Fruit fly (Drosophila melanogaster) whole organism, embryonic: Measurements from ENCODE around the gene CG5618.

Source experiments
- Bdp1 ChIP-seq: fragments of 200-800 bp; sonication (Bioruptor generic); optimal IDR thresholded peaks from 3 replicates; lab custom pipeline; 2016; ENCODE audit warnings: missing biosample characterization, missing genetic modification characterization
- Bteb2 ChIP-seq: fragments of 200-800 bp; sonication (Bioruptor generic); optimal IDR thresholded peaks from 2 replicates; lab custom pipeline; 2016; ENCODE audit warnings: missing biosample characterization, missing genetic modification characterization
- CG11504 ChIP-seq: fragments of 200-800 bp; sonication (Bioruptor generic); optimal IDR thresholded peaks from 3 replicates; lab custom pipeline; 2019; ENCODE audit warnings: missing biosample characterization, mild to moderate bottlenecking, missing genetic modification characterization, moderate library complexity
- CG12219 ChIP-seq: fragments of 200-800 bp; sonication (Bioruptor generic); optimal IDR thresholded peaks from 3 replicates; lab custom pipeline; 2018; ENCODE audit warnings: missing biosample characterization, mild to moderate bottlenecking, missing genetic modification characterization
- CG12659 ChIP-seq: fragments of 200-800 bp; sonication (Bioruptor generic); optimal IDR thresholded peaks from 3 replicates; lab custom pipeline; 2017; ENCODE audit warnings: mild to moderate bottlenecking, missing biosample characterization, missing genetic modification reagents, missing genetic modification characterization
- CG13123 ChIP-seq: fragments of 200-800 bp; sonication (Bioruptor generic); optimal IDR thresholded peaks from 2 replicates; lab custom pipeline; 2016; ENCODE audit warnings: missing biosample characterization, missing genetic modification characterization
- CG14710 ChIP-seq: fragments of 200-800 bp; sonication (Bioruptor generic); optimal IDR thresholded peaks from 3 replicates; lab custom pipeline; 2019; ENCODE audit warnings: missing biosample characterization, mild to moderate bottlenecking, missing genetic modification characterization, moderate library complexity
- CG14860 ChIP-seq: fragments of 200-800 bp; sonication (Bioruptor generic); IDR thresholded peaks from 3 replicates; pipeline ENCODE4 v1.3.6; 2022; ENCODE audit warnings: missing biosample characterization, missing genetic modification characterization; ENCODE audit not compliant: partially characterized antibody
- CG17186 ChIP-seq: fragments of 200-800 bp; sonication (Bioruptor generic); optimal IDR thresholded peaks from 3 replicates; lab custom pipeline; 2017; ENCODE audit warnings: missing biosample characterization, missing genetic modification reagents, missing genetic modification characterization
- CG17385 ChIP-seq: fragments of 200-800 bp; sonication (Bioruptor generic); optimal IDR thresholded peaks from 3 replicates; lab custom pipeline; 2018; ENCODE audit warnings: missing biosample characterization, mild to moderate bottlenecking, missing genetic modification characterization
- CG18599 ChIP-seq: fragments of 200-800 bp; sonication (Bioruptor generic); optimal IDR thresholded peaks from 3 replicates; lab custom pipeline; 2017; ENCODE audit warnings: missing biosample characterization, missing genetic modification characterization, mild to moderate bottlenecking, moderate library complexity, missing genetic modification reagents
- CG2889 ChIP-seq: fragments of 200-800 bp; sonication (Bioruptor generic); IDR thresholded peaks from 3 replicates; pipeline ENCODE4 v1.3.6; 2022; ENCODE audit warnings: missing biosample characterization, missing genetic modification characterization
- CG33557 ChIP-seq: fragments of 200-800 bp; sonication (Bioruptor generic); optimal IDR thresholded peaks from 2 replicates; lab custom pipeline; 2019; ENCODE audit warnings: missing biosample characterization, mild to moderate bottlenecking, missing genetic modification characterization, moderate library complexity
- CG3407 ChIP-seq: fragments of 200-800 bp; sonication (Bioruptor generic); optimal IDR thresholded peaks from 2 replicates; lab custom pipeline; 2018; ENCODE audit warnings: missing biosample characterization, mild to moderate bottlenecking, missing genetic modification characterization
- CG42726 ChIP-seq: fragments of 200-800 bp; sonication (Bioruptor generic); IDR thresholded peaks from 2 replicates; pipeline ENCODE4 v1.3.6; 2022; ENCODE audit warnings: missing biosample characterization, missing genetic modification characterization; ENCODE audit not compliant: partially characterized antibody
- CG4854 ChIP-seq: fragments of 200-800 bp; sonication (Bioruptor generic); optimal IDR thresholded peaks from 2 replicates; lab custom pipeline; 2016; ENCODE audit warnings: missing biosample characterization, missing genetic modification characterization, inconsistent platforms
- CG5180 ChIP-seq: fragments of 200-800 bp; sonication (Bioruptor generic); optimal IDR thresholded peaks from 3 replicates; lab custom pipeline; 2017; ENCODE audit warnings: missing biosample characterization, missing genetic modification characterization, mild to moderate bottlenecking, moderate library complexity, missing genetic modification reagents
- CG5953 ChIP-seq: fragments of 200-800 bp; sonication (Bioruptor generic); IDR thresholded peaks from 2 replicates; pipeline ENCODE4 v1.3.6; 2022; ENCODE audit warnings: missing biosample characterization, missing genetic modification characterization
- CG7357 ChIP-seq: fragments of 200-800 bp; sonication (Bioruptor generic); IDR thresholded peaks from 3 replicates; pipeline ENCODE4 v1.3.6; 2022; ENCODE audit warnings: missing biosample characterization, missing genetic modification characterization
- CG7372 ChIP-seq: fragments of 200-800 bp; sonication (Bioruptor generic); IDR thresholded peaks from 2 replicates; pipeline ENCODE4 v1.3.6; 2022; ENCODE audit warnings: missing biosample characterization, missing genetic modification characterization
- CG8290 ChIP-seq, 3 experiments: fragments of 200-800 bp; sonication (Bioruptor generic); optimal IDR thresholded peaks; 2 replicates each; lab custom pipeline; 2016 to 2019; ENCODE audit warnings: missing biosample characterization in 3 of 3, missing genetic modification characterization in 3 of 3, mild to moderate bottlenecking in 2 of 3, moderate library complexity in 1 of 3
- CG8924 ChIP-seq: fragments of 200-800 bp; optimal IDR thresholded peaks from 3 replicates; lab custom pipeline; 2019; ENCODE audit warnings: missing biosample characterization, mild to moderate bottlenecking, missing genetic modification characterization, moderate library complexity
- CG9817 ChIP-seq: fragments of 200-800 bp; sonication (Bioruptor generic); optimal IDR thresholded peaks from 2 replicates; lab custom pipeline; 2018; ENCODE audit warnings: missing biosample characterization, mild to moderate bottlenecking, missing genetic modification characterization, moderate library complexity
- Drgx ChIP-seq: fragments of 200-800 bp; sonication (Bioruptor generic); IDR thresholded peaks from 2 replicates; pipeline ENCODE4 v1.3.6; 2022; ENCODE audit warnings: missing biosample characterization, missing genetic modification characterization
- Gug ChIP-seq: fragments of 200-800 bp; sonication (Bioruptor generic); IDR thresholded peaks from 4 replicates; pipeline ENCODE4 v1.3.6; 2022; ENCODE audit warnings: missing biosample characterization, missing genetic modification characterization
- Hr39 ChIP-seq: fragments of >200 bp; optimal IDR thresholded peaks from 2 replicates; lab custom pipeline; 2017
- Lhr ChIP-seq: fragments of 200-800 bp; sonication (Bioruptor generic); optimal IDR thresholded peaks from 3 replicates; lab custom pipeline; 2017; ENCODE audit warnings: mild to moderate bottlenecking, missing biosample characterization, missing genetic modification reagents, missing genetic modification characterization
- MESR4 ChIP-seq: fragments of 200-800 bp; sonication (Bioruptor generic); optimal IDR thresholded peaks from 2 replicates; lab custom pipeline; 2018; ENCODE audit warnings: missing biosample characterization, mild to moderate bottlenecking, missing genetic modification characterization, moderate library complexity
- NC2β ChIP-seq: fragments of 200-800 bp; sonication (Bioruptor generic); optimal IDR thresholded peaks from 2 replicates; lab custom pipeline; 2016; ENCODE audit warnings: missing biosample characterization, missing genetic modification characterization
- NFAT ChIP-seq: fragments of 200-800 bp; sonication (Bioruptor generic); IDR thresholded peaks from 2 replicates; pipeline ENCODE4 v1.3.6; 2022; ENCODE audit warnings: missing biosample characterization, missing genetic modification characterization
- Nf-YA ChIP-seq: fragments of 200-800 bp; sonication (Bioruptor generic); IDR thresholded peaks from 2 replicates; pipeline ENCODE4 v1.3.6; 2022; ENCODE audit warnings: missing biosample characterization, missing genetic modification characterization
- Opbp ChIP-seq: fragments of 200-800 bp; sonication (Bioruptor generic); IDR thresholded peaks from 3 replicates; pipeline ENCODE4 v1.3.6; 2022; ENCODE audit warnings: missing biosample characterization, missing genetic modification characterization; ENCODE audit not compliant: partially characterized antibody
- Sry-δ ChIP-seq: fragments of 200-800 bp; sonication (Bioruptor generic); optimal IDR thresholded peaks from 2 replicates; lab custom pipeline; 2016; ENCODE audit warnings: missing biosample characterization, missing genetic modification characterization
- Stat92E ChIP-seq, 3 experiments: fragments of >200 bp in 2 of 3; fragments of 200-800 bp in 1 of 3; sonication (Bioruptor generic) in 1 of 3; optimal IDR thresholded peaks; 2 replicates each; lab custom pipeline; 2017 to 2019; ENCODE audit warnings: missing biosample characterization in 3 of 3, missing genetic modification characterization in 3 of 3, mild to moderate bottlenecking in 1 of 3, moderate library complexity in 1 of 3
- bab2 ChIP-seq: fragments of 200-800 bp; sonication (Bioruptor generic); optimal IDR thresholded peaks from 2 replicates; lab custom pipeline; 2016; ENCODE audit warnings: missing biosample characterization, missing genetic modification characterization
- bbx ChIP-seq: fragments of 200-800 bp; sonication (Bioruptor generic); IDR thresholded peaks from 2 replicates; pipeline ENCODE4 v1.3.6; 2022; ENCODE audit warnings: missing biosample characterization, missing genetic modification characterization; ENCODE audit not compliant: partially characterized antibody
- bigmax ChIP-seq: fragments of 200-800 bp; sonication (Bioruptor generic); optimal IDR thresholded peaks from 2 replicates; lab custom pipeline; 2018; ENCODE audit warnings: missing biosample characterization, mild to moderate bottlenecking, missing genetic modification characterization
- da ChIP-seq: fragments of 200-800 bp; sonication (Bioruptor generic); optimal IDR thresholded peaks from 2 replicates; lab custom pipeline; 2016; ENCODE audit warnings: missing biosample characterization, missing genetic modification characterization
- dimm ChIP-seq: fragments of 200-800 bp; sonication (Bioruptor generic); IDR thresholded peaks from 2 replicates; pipeline ENCODE4 v1.3.6; 2022; ENCODE audit warnings: missing biosample characterization, missing genetic modification characterization
- fd96Cb ChIP-seq: fragments of 200-800 bp; sonication (Bioruptor generic); optimal IDR thresholded peaks from 2 replicates; lab custom pipeline; 2018; ENCODE audit warnings: missing biosample characterization, mild to moderate bottlenecking, missing genetic modification characterization, moderate library complexity
- jigr1 ChIP-seq: fragments of 200-800 bp; sonication (Bioruptor generic); IDR thresholded peaks from 3 replicates; pipeline ENCODE4 v1.3.6; 2022; ENCODE audit warnings: missing biosample characterization, missing genetic modification characterization
- knrl ChIP-seq: fragments of 200-800 bp; sonication (Bioruptor generic); IDR thresholded peaks from 3 replicates; pipeline ENCODE4 v1.3.6; 2022; ENCODE audit warnings: missing biosample characterization, missing genetic modification characterization; ENCODE audit not compliant: partially characterized antibody
- pum ChIP-seq: fragments of 200-800 bp; sonication (Bioruptor generic); optimal IDR thresholded peaks from 2 replicates; lab custom pipeline; 2016; ENCODE audit warnings: missing biosample characterization, missing genetic modification characterization
- ranshi ChIP-seq: fragments of 200-800 bp; sonication (Bioruptor generic); IDR thresholded peaks from 2 replicates; pipeline ENCODE4 v1.3.6; 2022; ENCODE audit warnings: missing biosample characterization, missing genetic modification characterization
- sc ChIP-seq, 3 experiments: fragments of >200 bp in 2 of 3; fragments of 200-800 bp in 1 of 3; sonication (Bioruptor generic) in 1 of 3; optimal IDR thresholded peaks; 2 replicates in 2 of 3; 3 replicates in 1 of 3; lab custom pipeline; 2017; ENCODE audit warnings: mild to moderate bottlenecking in 1 of 3, missing biosample characterization in 1 of 3, missing genetic modification characterization in 1 of 3, missing genetic modification reagents in 1 of 3
- sqz ChIP-seq: fragments of 200-800 bp; sonication (Bioruptor generic); optimal IDR thresholded peaks from 3 replicates; lab custom pipeline; 2018; ENCODE audit warnings: missing biosample characterization, mild to moderate bottlenecking, missing genetic modification characterization
- ssp ChIP-seq: fragments of 200-800 bp; sonication (Bioruptor generic); IDR thresholded peaks from 2 replicates; pipeline ENCODE4 v1.3.6; 2022; ENCODE audit warnings: missing biosample characterization, missing genetic modification characterization
- stc ChIP-seq: fragments of 200-800 bp; sonication (Bioruptor generic); IDR thresholded peaks from 2 replicates; pipeline ENCODE4 v1.3.6; 2022; ENCODE audit warnings: missing biosample characterization, missing genetic modification characterization
- stwl ChIP-seq: fragments of 200-800 bp; sonication (Bioruptor generic); optimal IDR thresholded peaks from 3 replicates; lab custom pipeline; 2018; ENCODE audit warnings: missing biosample characterization, mild to moderate bottlenecking, missing genetic modification characterization, moderate library complexity
- tll ChIP-seq, 2 experiments: fragments of 200-800 bp in 1 of 2; fragments of >200 bp in 1 of 2; sonication (Bioruptor generic) in 1 of 2; optimal IDR thresholded peaks; 2 replicates each; lab custom pipeline; 2017 to 2019; ENCODE audit warnings: missing biosample characterization in 2 of 2, missing genetic modification characterization in 2 of 2, mild to moderate bottlenecking in 1 of 2, moderate library complexity in 1 of 2

The CG5618 gene

DNA sequence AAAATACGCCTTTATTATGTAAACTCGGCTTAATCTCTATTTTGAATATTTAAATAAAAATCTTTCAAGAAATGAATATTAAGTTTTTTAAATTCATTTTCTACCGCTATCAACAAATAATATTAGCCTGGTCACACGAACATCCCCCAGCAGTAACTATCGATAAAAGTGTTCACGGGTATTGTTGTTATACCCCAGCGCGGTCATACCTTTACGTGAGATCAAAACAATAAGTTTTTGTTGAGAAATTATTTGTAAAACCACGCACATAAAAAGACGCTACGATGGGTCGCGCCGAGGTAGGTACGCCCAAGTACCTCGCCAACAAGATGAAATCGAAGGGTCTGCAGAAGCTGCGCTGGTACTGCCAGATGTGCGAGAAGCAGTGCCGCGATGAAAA, 3.4 kb downstream of the CG5618 start, which contains the start of gene kin17 (continued):
- no peak for TF ChIP-seq CG5953 (GFP tag; lab: Robert Waterston, UW)
- TF ChIP-seq NFAT (GFP tag; lab: Robert Waterston, UW) = no peak
- TF ChIP-seq dimm (GFP tag; lab: Robert Waterston, UW) = no peak
- TF ChIP-seq sc (optimal IDR thresholded peaks at IDR 0.05; lab: Kevin White, UChicago) = no peak
- no peak for TF ChIP-seq sc (GFP tag; optimal IDR thresholded peaks at IDR 0.05; lab: Kevin White, UChicago)
- no peak for TF ChIP-seq da (GFP tag; lab: Kevin White, UChicago)
- TF ChIP-seq CG33557 (GFP tag; lab: Kevin White, UChicago) = no peak
- no peak for TF ChIP-seq Drgx (GFP tag; lab: Robert Waterston, UW)
- TF ChIP-seq CG9817 (tag; lab: Kevin White, UChicago) = no peak
- TF ChIP-seq CG12659 (GFP tag; lab: Kevin White, UChicago) = peak; percentile 8
- TF ChIP-seq Bteb2 (GFP tag; lab: Kevin White, UChicago) = no peak
- no peak for TF ChIP-seq CG17385 (GFP tag; lab: Kevin White, UChicago)
- TF ChIP-seq CG17186 = no peak
- no peak for TF ChIP-seq CG42726 (GFP tag; lab: Robert Waterston, UW)
- peak; percentile 75 for TF ChIP-seq bbx
- no peak for TF ChIP-seq CG7357
- no peak for TF ChIP-seq bigmax (GFP tag; lab: Kevin White, UChicago)
- no peak for TF ChIP-seq Lhr (GFP tag; lab: Kevin White, UChicago)
- no peak for TF ChIP-seq ssp (GFP tag; lab: Robert Waterston, UW)
- no peak for TF ChIP-seq bab2 (GFP tag; lab: Kevin White, UChicago)
- TF ChIP-seq CG2889 (GFP tag; lab: Robert Waterston, UW) = no peak
- peak; percentile 64 for TF ChIP-seq knrl (GFP tag; lab: Robert Waterston, UW)
- no peak for TF ChIP-seq CG8290 (GFP tag; optimal IDR thresholded peaks at IDR 0.05; lab: Kevin White, UChicago)
- TF ChIP-seq CG8290 (tag; optimal IDR thresholded peaks at IDR 0.05; lab: Kevin White, UChicago) = no peak
- TF ChIP-seq tll (GFP tag; optimal IDR thresholded peaks at IDR 0.05; lab: Kevin White, UChicago) = no peak
- TF ChIP-seq Stat92E (GFP tag; optimal IDR thresholded peaks at IDR 0.05; lab: Kevin White, UChicago) = peak in 1 of 3 experiments; percentile 20
- TF ChIP-seq CG5180 = no peak
- TF ChIP-seq NC2β (GFP tag; lab: Kevin White, UChicago) = no peak
- TF ChIP-seq CG14860 (GFP tag; lab: Robert Waterston, UW) = no peak
- no peak for TF ChIP-seq CG12219 (GFP tag; lab: Kevin White, UChicago)
- TF ChIP-seq Bdp1 (GFP tag; lab: Kevin White, UChicago) = no peak
- no peak for TF ChIP-seq CG7372 (GFP tag; lab: Robert Waterston, UW)
- TF ChIP-seq pum (GFP tag; lab: Kevin White, UChicago) = no peak
- peak; percentile 39 for TF ChIP-seq CG14710
- TF ChIP-seq CG11504 = no peak
- peak; percentile 66 for TF ChIP-seq Sry-δ
- TF ChIP-seq CG4854 (GFP tag; lab: Kevin White, UChicago) = no peak
- no peak for TF ChIP-seq fd96Cb (tag; lab: Kevin White, UChicago)
- TF ChIP-seq MESR4 (GFP tag; lab: Kevin White, UChicago) = peak; percentile 69
- TF ChIP-seq sqz = no peak
- TF ChIP-seq Nf-YA (GFP tag; lab: Robert Waterston, UW) = no peak
- TF ChIP-seq CG8924 (tag; lab: Kevin White, UChicago) = no peak
- TF ChIP-seq CG3407 (GFP tag; lab: Kevin White, UChicago) = no peak
- no peak for TF ChIP-seq CG18599
- TF ChIP-seq jigr1 = no peak
- no peak for TF ChIP-seq Hr39
- TF ChIP-seq CG13123 (GFP tag; lab: Kevin White, UChicago) = no peak
- TF ChIP-seq stwl (tag; lab: Kevin White, UChicago) = peak; percentile 91
- TF ChIP-seq stc (GFP tag; lab: Robert Waterston, UW) = no peak
- peak; percentile 72 for TF ChIP-seq Opbp
- TF ChIP-seq ranshi (GFP tag; lab: Robert Waterston, UW) = no peak
- no peak for TF ChIP-seq Gug (GFP tag; lab: Robert Waterston, UW)
